Worm (Caenorhabditis elegans): Measurements from ENCODE around the gene cwn-2.
A peak's percentile ranks its signal among the peaks of the same experiment; 100 is the strongest.

cwn-2 gene

DNA sequence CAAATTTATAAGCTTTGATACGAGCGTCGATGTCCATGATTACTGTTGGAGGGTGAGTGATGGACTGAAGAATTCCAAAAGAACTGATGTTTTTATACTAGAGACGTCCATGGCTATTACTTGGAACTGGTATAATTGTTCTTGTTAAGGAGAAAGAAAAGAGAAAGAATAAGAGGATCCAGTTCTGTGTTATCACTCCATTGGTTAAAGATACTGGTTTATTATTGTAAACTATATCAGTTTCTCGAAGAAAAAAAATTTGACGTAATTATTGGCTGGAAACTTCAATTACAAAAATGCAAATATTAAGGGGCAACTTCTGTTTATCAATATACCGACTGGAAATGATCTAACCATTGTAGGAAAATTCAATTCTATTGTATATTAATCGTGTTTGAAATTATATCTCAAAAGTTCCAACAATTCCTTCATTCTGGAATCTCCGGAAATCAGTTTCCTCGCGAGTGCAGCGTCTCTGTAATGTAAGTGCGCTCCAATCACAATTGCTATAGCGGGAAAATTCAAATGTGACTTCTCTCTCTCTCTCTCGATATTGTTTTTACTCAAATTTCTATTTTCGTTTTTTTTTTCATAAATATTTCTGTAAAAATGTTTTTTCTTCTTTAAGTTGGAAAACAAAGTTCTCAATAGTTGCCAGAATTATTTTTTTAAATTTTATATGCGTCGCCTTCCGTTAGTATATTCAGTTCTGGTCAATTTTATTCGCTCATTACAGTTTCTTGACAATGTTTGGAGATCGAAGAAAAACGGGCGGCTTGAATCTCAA, 18.0 kb downstream of the cwn-2 start, which contains the start of the genes col-2 and ndc-80 (continued):
- no peak for TF ChIP-seq ztf-25 (GFP tag; IDR thresholded peaks at IDR 0.05)
- peak; percentile 56 for TF ChIP-seq dox-1 (GFP tag; IDR thresholded peaks at IDR 0.05)
- peak; percentile 78 for TF ChIP-seq lin-54 (GFP tag; optimal IDR thresholded peaks at IDR 0.05)
- no peak for TF ChIP-seq let-526 (GFP tag; IDR thresholded peaks at IDR 0.05)
- no peak for TF ChIP-seq ztf-26 (tag; optimal IDR thresholded peaks at IDR 0.05)
- TF ChIP-seq ztf-3 (GFP tag; optimal IDR thresholded peaks at IDR 0.05) = no peak
- TF ChIP-seq mes-4 (tag; optimal IDR thresholded peaks at IDR 0.05) = no peak
- peak; percentile 91 for TF ChIP-seq mcd-1 (GFP tag; IDR thresholded peaks at IDR 0.05)
- TF ChIP-seq cebp-1 (GFP tag; IDR thresholded peaks at IDR 0.05) = no peak
- TF ChIP-seq cebp-1 (tag; optimal IDR thresholded peaks at IDR 0.05) = no peak
- peak; percentile 74 for TF ChIP-seq attf-5 (GFP tag; optimal IDR thresholded peaks at IDR 0.05)
- peak; percentile 62; the same call in 1 of the 2 replicates for TF ChIP-seq attf-3 (GFP tag; conservative IDR thresholded peaks at IDR 0.05)
- TF ChIP-seq nhr-90 (tag; optimal IDR thresholded peaks at IDR 0.05) = no peak
- TF ChIP-seq hlh-12 (tag; optimal IDR thresholded peaks at IDR 0.05) = no peak
- no peak for TF ChIP-seq Y67H2A.10 (GFP tag; conservative IDR thresholded peaks at IDR 0.05)
- TF ChIP-seq egl-44 (GFP tag; IDR thresholded peaks at IDR 0.05) = no peak
- TF ChIP-seq bed-1 (GFP tag; IDR thresholded peaks at IDR 0.05) = no peak
- TF ChIP-seq rcor-1 (GFP tag; IDR thresholded peaks at IDR 0.05) = 0 out of 2 replicates have a peak, but pooled peaks have one; percentile 13
- TF ChIP-seq D2030.7 (GFP tag; IDR thresholded peaks at IDR 0.05) = peak; percentile 48; the same call in 1 of the 2 replicates
- TF ChIP-seq unc-130 (GFP tag; optimal IDR thresholded peaks at IDR 0.05) = peak; percentile 17
- peak; percentile 95 for TF ChIP-seq ceh-100 (GFP tag; IDR thresholded peaks at IDR 0.05)
- no peak for TF ChIP-seq ztf-22 (GFP tag; optimal IDR thresholded peaks at IDR 0.05)
- TF ChIP-seq cebp-2 (GFP tag; IDR thresholded peaks at IDR 0.05) = no peak
- no peak for TF ChIP-seq Y53G8AR.9 (GFP tag; conservative IDR thresholded peaks at IDR 0.05)
- TF ChIP-seq pha-4 (tag; optimal IDR thresholded peaks at IDR 0.05) = peak; percentile 12
- peak; percentile 55 for TF ChIP-seq snpc-3.4 (tag; optimal IDR thresholded peaks at IDR 0.05)
- peak; percentile 44 for TF ChIP-seq lsl-1 (GFP tag; optimal IDR thresholded peaks at IDR 0.05)

- no peak for TF ChIP-seq nfya-1 (tag; optimal IDR thresholded peaks at IDR 0.05; ENCODE audit: borderline replicate concordance, insufficient read depth)
- TF ChIP-seq efl-1 (GFP tag; optimal IDR thresholded peaks at IDR 0.05) = no peak
- no peak for TF ChIP-seq ztf-18 (tag; optimal IDR thresholded peaks at IDR 0.05)
- TF ChIP-seq snpc-1.1 (tag; optimal IDR thresholded peaks at IDR 0.05; ENCODE audit: insufficient read depth) = no peak
- no peak for TF ChIP-seq B0336.3 (GFP tag; IDR thresholded peaks at IDR 0.05)
- TF ChIP-seq F52B5.7 (tag; optimal IDR thresholded peaks at IDR 0.05) = no peak
- no peak for TF ChIP-seq ztf-25 (GFP tag; IDR thresholded peaks at IDR 0.05)
- no peak for TF ChIP-seq hmg-20 (GFP tag; IDR thresholded peaks at IDR 0.05)
- no peak for TF ChIP-seq snpc-4 (GFP tag; optimal IDR thresholded peaks at IDR 0.05)
- TF ChIP-seq snpc-4 (tag; optimal IDR thresholded peaks at IDR 0.05) = no peak
Observed at ce11 chrIV:10089777-10090176, 22.2 kb downstream of the cwn-2 start, which contains the start of gene ttr-39. Gene ttr-39 (minus strand): TSS chrIV:10089877.

- no peak for TF ChIP-seq egl-44 (GFP tag; IDR thresholded peaks at IDR 0.05)
- no peak for TF ChIP-seq F55B11.4 (tag; optimal IDR thresholded peaks at IDR 0.05; ENCODE audit: borderline replicate concordance, insufficient read depth)
Observed at ce11 chrIV:10090358-10090757, 22.7 kb downstream of the cwn-2 start, which contains the start of gene ttbk-5. Gene ttbk-5 (plus strand): TSS chrIV:10090658.
